Fruit fly (Drosophila melanogaster): ENCODE measurements around the gene CG13361.

Gene CG13361

DNA sequence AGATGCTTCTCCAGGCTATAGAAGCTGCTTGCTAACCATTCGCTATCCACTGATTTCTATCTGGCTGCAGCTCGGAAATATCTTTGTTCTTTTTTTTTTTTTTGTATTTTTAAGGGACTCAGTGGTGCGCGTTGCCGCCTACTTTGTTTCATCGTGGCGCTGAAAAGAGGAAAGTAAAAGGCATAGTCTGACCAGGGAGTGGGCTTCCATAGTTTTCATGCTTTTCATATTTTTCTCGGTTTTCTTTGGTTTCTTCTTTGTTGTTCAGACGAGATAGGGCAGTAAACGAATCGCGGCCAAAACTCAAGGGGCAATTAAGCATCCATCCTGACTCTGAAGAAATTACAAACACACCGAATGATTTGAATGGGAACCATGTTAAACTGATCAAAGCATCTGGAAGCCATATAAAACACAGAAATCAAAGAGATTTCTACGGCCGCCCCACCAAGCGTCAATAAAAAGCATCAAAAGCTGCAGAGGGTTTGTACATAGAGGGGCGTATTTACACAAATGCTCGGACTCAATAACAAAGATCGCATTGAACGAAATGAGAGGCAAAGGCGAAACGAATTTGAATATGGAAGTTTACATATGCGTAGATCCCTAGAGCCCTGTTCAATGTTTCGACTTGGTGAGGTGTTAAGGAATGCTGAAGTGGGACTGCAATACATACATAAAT is 19.0 kb upstream of the CG13361 start (continued):
- TF ChIP-seq Hsf (GFP tag; optimal IDR thresholded peaks at IDR 0.05) = no peak
- TF ChIP-seq gfzf (GFP tag; optimal IDR thresholded peaks at IDR 0.05) = no peak
- peak; percentile 21 for TF ChIP-seq CG7987 (GFP tag; optimal IDR thresholded peaks at IDR 0.05)
- no peak for TF ChIP-seq Deaf1 (tag; optimal IDR thresholded peaks at IDR 0.05)
- TF ChIP-seq Dref (GFP tag; IDR thresholded peaks at IDR 0.05) = no peak
- TF ChIP-seq maf-S (GFP tag; optimal IDR thresholded peaks at IDR 0.05) = no peak
- no peak for TF ChIP-seq wor (GFP tag; IDR thresholded peaks at IDR 0.05)
- TF ChIP-seq Meics (GFP tag; optimal IDR thresholded peaks at IDR 0.05) = peak; percentile 13
- TF ChIP-seq nau (GFP tag; optimal IDR thresholded peaks at IDR 0.05) = peak; percentile 25
- peak; percentile 81 for TF ChIP-seq Med (GFP tag)
- no peak for TF ChIP-seq CG4424 (GFP tag; optimal IDR thresholded peaks at IDR 0.05)
- no peak for TF ChIP-seq Mes4 (GFP tag; optimal IDR thresholded peaks at IDR 0.05)
- TF ChIP-seq row (GFP tag; IDR thresholded peaks at IDR 0.05) = no peak
- no peak for TF ChIP-seq CG10565 (GFP tag; optimal IDR thresholded peaks at IDR 0.05)
- TF ChIP-seq MBD-R2 (GFP tag; IDR thresholded peaks at IDR 0.05) = no peak
- TF ChIP-seq gro (GFP tag; optimal IDR thresholded peaks at IDR 0.05) = no peak
- TF ChIP-seq sob (GFP tag; IDR thresholded peaks at IDR 0.05) = 0 out of 2 replicates have a peak, but pooled peaks have one; percentile 21
- no peak for TF ChIP-seq CG2889 (GFP tag; IDR thresholded peaks at IDR 0.05)
- TF ChIP-seq sd (tag; optimal IDR thresholded peaks at IDR 0.05) = peak; percentile 31
- no peak for TF ChIP-seq da (GFP tag; optimal IDR thresholded peaks at IDR 0.05)

- TF ChIP-seq tup (GFP tag; optimal IDR thresholded peaks at IDR 0.05) (no peak), CG13775 (GFP tag; optimal IDR thresholded peaks at IDR 0.05) (peak; percentile 4), HLHmδ (GFP tag; optimal IDR thresholded peaks at IDR 0.05) (no peak), Gug (GFP tag; IDR thresholded peaks at IDR 0.05) (0 out of 4 replicates have a peak, but pooled peaks have one; percentile 2), HmgZ (tag; optimal IDR thresholded peaks at IDR 0.05) (no peak), gro (GFP tag; optimal IDR thresholded peaks at IDR 0.05) (no peak), rib (GFP tag; IDR thresholded peaks at IDR 0.05) (no peak), sima (GFP tag; optimal IDR thresholded peaks at IDR 0.05) (no peak), ac (GFP tag; optimal IDR thresholded peaks at IDR 0.05) (no peak), CG12104 (GFP tag; optimal IDR thresholded peaks at IDR 0.05) (no peak), CG30403 (GFP tag; optimal IDR thresholded peaks at IDR 0.05) (peak; percentile 31), mld (GFP tag; IDR thresholded peaks at IDR 0.05; ENCODE audit: partially characterized antibody) (no peak), CG9797 (GFP tag; optimal IDR thresholded peaks at IDR 0.05) (no peak), Blimp-1 (GFP tag; optimal IDR thresholded peaks at IDR 0.05) (peak; percentile 56), run (tag; optimal IDR thresholded peaks at IDR 0.05) (no peak), emc (GFP tag; optimal IDR thresholded peaks at IDR 0.05) (no peak), Atf3 (GFP tag; optimal IDR thresholded peaks at IDR 0.05) (no peak), seq (GFP tag; IDR thresholded peaks at IDR 0.05) (no peak), ind (GFP tag; optimal IDR thresholded peaks at IDR 0.05) (peak; percentile 33), CG3281 (GFP tag; optimal IDR thresholded peaks at IDR 0.05) (no peak), Hey (tag; optimal IDR thresholded peaks at IDR 0.05) (no peak), sens (GFP tag) (peak; percentile 94), cato (GFP tag; optimal IDR thresholded peaks at IDR 0.05; ENCODE audit: borderline replicate concordance) (no peak), HLH4C (GFP tag; IDR thresholded peaks at IDR 0.05; ENCODE audit: partially characterized antibody) (no peak), CG6689 (GFP tag; IDR thresholded peaks at IDR 0.05) (0 out of 2 replicates have a peak, but pooled peaks have one; percentile 8), Hmr (GFP tag; optimal IDR thresholded peaks at IDR 0.05) (no peak), zfh1 (GFP tag; IDR thresholded peaks at IDR 0.05) (peak; percentile 60; the same call in 1 of the 3 replicates), al (GFP tag; IDR thresholded peaks at IDR 0.05) (no peak), Abd-B (GFP tag; optimal IDR thresholded peaks at IDR 0.05) (no peak), CTCF (GFP tag; optimal IDR thresholded peaks at IDR 0.05) (no peak), Hr3 (GFP tag; optimal IDR thresholded peaks at IDR 0.05) (peak; percentile 12)
Measured at dm6 chrX:771431-772064, 18.1 kb upstream of the CG13361 start.

All from whole organism, embryonic.